Worm (Caenorhabditis elegans) whole organism, young adult: ENCODE results near the gene srp-3.

ENCODE experiments used
- C06A6.2 ChIP-seq: fragments of 200-800 bp; sonication (Bioruptor generic); conservative IDR thresholded peaks from 2 replicates; pipeline ENCODE4 v1.3.6; 2022; ENCODE audit warnings: missing genetic modification characterization, missing compliant biosample characterization
- ama-1 ChIP-seq, 3 experiments: fragments of 150-350 bp in 1 of 3; sonication (generic microtip) in 2 of 3; optimal IDR thresholded peaks; 2 replicates each; lab custom pipeline; 2014 to 2018; ENCODE audit warnings: missing biosample characterization in 2 of 3, missing genetic modification characterization in 2 of 3, missing genetic modification reagents in 2 of 3
- lir-1 ChIP-seq: fragments of 200-800 bp; sonication (Bioruptor generic); conservative IDR thresholded peaks from 2 replicates; pipeline ENCODE4 v1.3.6; 2022; ENCODE audit warnings: missing genetic modification reagents, missing genetic modification characterization, missing compliant biosample characterization
- mcd-1 ChIP-seq: fragments of 200-800 bp; sonication (Bioruptor generic); IDR thresholded peaks from 2 replicates; pipeline ENCODE4 v1.3.6; 2022; ENCODE audit warnings: missing genetic modification reagents, missing genetic modification characterization, missing compliant biosample characterization
- pha-4 ChIP-seq: fragments of 150-350 bp; sonication (generic microtip); optimal IDR thresholded peaks from 2 replicates; lab custom pipeline; 2014; ENCODE audit warnings: missing biosample characterization, missing genetic modification reagents, missing genetic modification characterization
- sea-2 ChIP-seq: fragments of 200-800 bp; sonication (Bioruptor generic); IDR thresholded peaks from 2 replicates; pipeline ENCODE4 v1.3.6; 2022; ENCODE audit warnings: missing genetic modification characterization, missing compliant biosample characterization
- ztf-26 ChIP-seq: sonication (generic microtip); optimal IDR thresholded peaks from 2 replicates; lab custom pipeline; 2017; ENCODE audit warnings: missing genetic modification characterization, missing compliant biosample characterization
- ztf-6 ChIP-seq: fragments of 200-800 bp; sonication (Bioruptor generic); IDR thresholded peaks from 2 replicates; pipeline ENCODE4 v1.3.6; 2022; ENCODE audit warnings: missing genetic modification reagents, missing genetic modification characterization, missing compliant biosample characterization

ce11 chrV:1911102-1911501 lies 2.5 kb downstream of the srp-3 start, which contains the start of gene Y32G9A.3:
- TF ChIP-seq mcd-1 (GFP tag; lab: Robert Waterston, UW) (no peak), pha-4 (tag; lab: Kevin White, UChicago) (no peak), C06A6.2 (GFP tag; lab: Robert Waterston, UW) (no peak), sea-2 (no peak), ztf-6 (GFP tag; lab: Robert Waterston, UW) (no peak), ztf-26 (tag; lab: Kevin White, UChicago) (no peak), lir-1 (GFP tag; lab: Robert Waterston, UW) (no peak), ama-1 (optimal IDR thresholded peaks at IDR 0.05; lab: Kevin White, UChicago) (no peak), ama-1 (GFP tag; optimal IDR thresholded peaks at IDR 0.05; lab: Kevin White, UChicago) (no peak)
